Worm (Caenorhabditis elegans): ENCODE data around the gene F55G11.10.

DNA sequence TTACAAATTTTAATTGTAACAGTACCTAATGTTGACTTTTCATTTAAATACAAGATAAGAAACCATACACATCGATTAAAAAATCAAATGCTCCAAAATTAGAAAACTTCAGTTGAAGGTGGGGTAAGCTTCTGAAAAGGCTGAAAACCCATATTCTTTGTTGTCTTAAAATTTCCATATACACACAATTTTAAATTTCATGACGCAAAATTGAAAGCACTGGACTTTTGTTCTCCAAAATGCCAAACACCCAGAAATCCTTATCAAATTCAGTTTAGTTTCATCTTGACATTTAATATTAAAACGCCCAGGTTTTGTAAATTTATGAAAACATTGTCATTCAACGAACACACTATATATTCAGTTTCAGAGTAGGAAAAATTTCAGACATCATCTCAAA, 11.6 kb downstream of the F55G11.10 start, which contains the start of gene F55G11.7:
- TF ChIP-seq rnt-1 (tag; optimal IDR thresholded peaks at IDR 0.05), result no peak
- TF ChIP-seq pha-4 (tag; optimal IDR thresholded peaks at IDR 0.05), result no peak
- no peak for TF ChIP-seq ttx-3 (tag; optimal IDR thresholded peaks at IDR 0.05)
- no peak for TF ChIP-seq ceh-9 (tag; optimal IDR thresholded peaks at IDR 0.05)
- TF ChIP-seq pag-3 (tag; optimal IDR thresholded peaks at IDR 0.05; ENCODE audit: borderline replicate concordance), result no peak
- TF ChIP-seq madf-2 (tag; optimal IDR thresholded peaks at IDR 0.05), result no peak
- TF ChIP-seq pax-1 (tag; optimal IDR thresholded peaks at IDR 0.05), result no peak
- no peak for TF ChIP-seq ztf-16 (tag; optimal IDR thresholded peaks at IDR 0.05)
- TF ChIP-seq ceh-45 (GFP tag; IDR thresholded peaks at IDR 0.05), result no peak
- no peak for TF ChIP-seq lin-11 (tag; optimal IDR thresholded peaks at IDR 0.05)
